Worm (Caenorhabditis elegans) whole organism, young adult: ENCODE results near the gene C54D10.10.

Experiments
- T26A5.8 ChIP-seq: sonication (generic microtip); optimal IDR thresholded peaks from 2 replicates; lab custom pipeline; 2016; ENCODE audit warnings: missing genetic modification characterization, missing compliant biosample characterization
- ama-1 ChIP-seq, 3 experiments: fragments of 150-350 bp in 1 of 3; sonication (generic microtip) in 2 of 3; optimal IDR thresholded peaks; 2 replicates each; lab custom pipeline; 2014 to 2018; ENCODE audit warnings: missing biosample characterization in 2 of 3, missing genetic modification characterization in 2 of 3, missing genetic modification reagents in 2 of 3
- ceh-100 ChIP-seq: fragments of 200-800 bp; sonication (Bioruptor generic); IDR thresholded peaks from 2 replicates; pipeline ENCODE4 v1.3.6; 2022; ENCODE audit warnings: missing genetic modification reagents, missing genetic modification characterization, missing compliant biosample characterization
- ceh-27 ChIP-seq: fragments of 200-800 bp; sonication (Bioruptor generic); optimal IDR thresholded peaks from 2 replicates; lab custom pipeline; 2018; ENCODE audit warnings: mild to moderate bottlenecking, missing genetic modification characterization, moderate library complexity, missing compliant biosample characterization
- ceh-40 ChIP-seq: fragments of 200-800 bp; sonication (Bioruptor generic); IDR thresholded peaks from 2 replicates; pipeline ENCODE4 v1.3.6; 2022; ENCODE audit warnings: missing genetic modification characterization, missing compliant biosample characterization
- efl-1 ChIP-seq: fragments of 150-350 bp; optimal IDR thresholded peaks from 2 replicates; lab custom pipeline; 2014; ENCODE audit warnings: missing biosample characterization, missing genetic modification reagents, missing genetic modification characterization
- ets-4 ChIP-seq: fragments of 200-800 bp; sonication (Bioruptor generic); optimal IDR thresholded peaks from 2 replicates; lab custom pipeline; 2018; ENCODE audit warnings: mild to moderate bottlenecking, missing genetic modification characterization, missing compliant biosample characterization
- hmg-20 ChIP-seq: fragments of 200-800 bp; sonication (Bioruptor generic); IDR thresholded peaks from 2 replicates; pipeline ENCODE4 v1.3.6; 2022; ENCODE audit warnings: missing genetic modification reagents, missing genetic modification characterization, missing compliant biosample characterization
- madf-8 ChIP-seq: fragments of 200-800 bp; sonication (Bioruptor generic); conservative IDR thresholded peaks from 2 replicates; pipeline ENCODE4 v1.3.6; 2022; ENCODE audit warnings: missing genetic modification reagents, missing genetic modification characterization, missing compliant biosample characterization
- sea-2 ChIP-seq: fragments of 200-800 bp; sonication (Bioruptor generic); IDR thresholded peaks from 2 replicates; pipeline ENCODE4 v1.3.6; 2022; ENCODE audit warnings: missing genetic modification characterization, missing compliant biosample characterization
- snpc-1.1 ChIP-seq: sonication (generic microtip); optimal IDR thresholded peaks from 2 replicates; lab custom pipeline; 2017; ENCODE audit warnings: missing genetic modification characterization, mild to moderate bottlenecking, missing compliant biosample characterization, antibody characterized with exemption, moderate library complexity, missing genotype, missing genetic modification reagents; ENCODE audit not compliant: insufficient read depth
- tbp1 ChIP-seq: fragments of 200-800 bp; sonication (Bioruptor generic); optimal IDR thresholded peaks from 2 replicates; lab custom pipeline; 2018; ENCODE audit warnings: mild to moderate bottlenecking, missing genetic modification characterization, missing compliant biosample characterization
- zim-3 ChIP-seq: sonication (generic microtip); optimal IDR thresholded peaks from 2 replicates; lab custom pipeline; 2017; ENCODE audit warnings: mild to moderate bottlenecking, missing genetic modification characterization, moderate library complexity, missing compliant biosample characterization
- ztf-25 ChIP-seq: fragments of 200-800 bp; sonication (Bioruptor generic); IDR thresholded peaks from 2 replicates; pipeline ENCODE4 v1.3.6; 2022; ENCODE audit warnings: missing genetic modification reagents, missing genetic modification characterization, missing compliant biosample characterization

DNA sequence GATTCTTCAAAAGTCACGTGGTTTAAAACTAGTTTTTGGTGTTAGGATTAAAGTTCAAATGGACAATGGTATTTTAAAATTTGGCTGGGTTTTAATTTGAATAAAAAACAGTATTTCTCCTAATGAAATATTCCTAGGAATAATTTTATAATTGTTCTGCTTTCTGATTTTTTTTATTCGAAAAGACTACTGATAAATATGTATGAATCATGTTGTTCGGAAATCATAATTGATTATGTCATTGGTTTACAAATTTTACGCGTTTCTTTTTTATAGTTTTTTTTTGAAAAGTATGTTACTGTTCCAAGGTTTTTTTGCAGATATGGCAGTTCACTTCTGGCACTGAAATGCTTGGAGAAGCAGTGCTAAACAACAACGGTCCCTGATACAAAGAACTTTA is 18.6 kb upstream of the C54D10.10 start, which contains the start of gene F28C1.3:
- TF ChIP-seq T26A5.8 (tag; lab: Kevin White, UChicago) (no peak), ama-1 (optimal IDR thresholded peaks at IDR 0.05; lab: Kevin White, UChicago) (no peak), ama-1 (GFP tag; optimal IDR thresholded peaks at IDR 0.05; lab: Kevin White, UChicago) (no peak), madf-8 (no peak), hmg-20 (GFP tag; lab: Robert Waterston, UW) (no peak), ceh-40 (GFP tag; lab: Robert Waterston, UW) (no peak), zim-3 (tag; lab: Kevin White, UChicago) (no peak), snpc-1.1 (no peak), sea-2 (no peak), tbp1 (GFP tag; lab: Kevin White, UChicago) (no peak), ztf-25 (GFP tag; lab: Robert Waterston, UW) (no peak), efl-1 (GFP tag; lab: Kevin White, UChicago) (no peak), ets-4 (GFP tag; lab: Kevin White, UChicago) (no peak), ceh-27 (GFP tag; lab: Kevin White, UChicago) (no peak), ceh-100 (GFP tag; lab: Robert Waterston, UW) (no peak)
